Worm (Caenorhabditis elegans) whole organism, early embryonic: ENCODE measurements around the gene ver-3.

ENCODE experiments used
- hmbx-1 ChIP-seq: sonication (generic microtip); optimal IDR thresholded peaks from 2 replicates; lab custom pipeline; 2016; ENCODE audit warnings: mild to moderate bottlenecking, missing genetic modification characterization, missing compliant biosample characterization
- hmg-4 ChIP-seq: fragments of 200-800 bp; sonication (Bioruptor generic); optimal IDR thresholded peaks from 2 replicates; lab custom pipeline; 2018; ENCODE audit warnings: mild to moderate bottlenecking, missing genetic modification characterization, missing compliant biosample characterization
- tbx-37 ChIP-seq: fragments of 200-800 bp; sonication (Bioruptor generic); conservative IDR thresholded peaks from 2 replicates; pipeline ENCODE4 v1.3.6; 2022; ENCODE audit warnings: missing genetic modification reagents, missing genetic modification characterization, missing compliant biosample characterization

- TF ChIP-seq hmbx-1 (tag; lab: Kevin White, UChicago) (no peak), hmg-4 (GFP tag; lab: Kevin White, UChicago) (no peak), tbx-37 (GFP tag; lab: Robert Waterston, UW) (no peak)
Observed at ce11 chrX:10959136-10959535, 33.1 kb upstream of the ver-3 start, which contains the start of gene K09C8.2.
